Worm (Caenorhabditis elegans) whole organism, early embryonic: ENCODE data around the gene ckb-4.

Source experiments
- B0310.2 ChIP-seq: sonication (generic microtip); optimal IDR thresholded peaks from 2 replicates; lab custom pipeline; 2016; ENCODE audit warnings: mild to moderate bottlenecking, missing genetic modification characterization, missing compliant biosample characterization
- aly-1 ChIP-seq: sonication (generic microtip); optimal IDR thresholded peaks from 2 replicates; lab custom pipeline; 2016; ENCODE audit warnings: missing genetic modification characterization, missing compliant biosample characterization
- ama-1 ChIP-seq: fragments of 150-350 bp; optimal IDR thresholded peaks from 2 replicates; lab custom pipeline; 2014
- ceh-13 ChIP-seq: fragments of 200-800 bp; sonication (Bioruptor generic); optimal IDR thresholded peaks from 2 replicates; lab custom pipeline; 2018; ENCODE audit warnings: mild to moderate bottlenecking, missing genetic modification characterization, missing compliant biosample characterization
- ceh-36 ChIP-seq: sonication (generic microtip); optimal IDR thresholded peaks from 2 replicates; lab custom pipeline; 2016; ENCODE audit warnings: missing genetic modification characterization, inconsistent platforms, missing compliant biosample characterization
- flt-1 ChIP-seq: fragments of 200-800 bp; sonication (Bioruptor generic); IDR thresholded peaks from 2 replicates; pipeline ENCODE4 v1.3.6; 2022; ENCODE audit warnings: missing genetic modification characterization, missing compliant biosample characterization
- hmg-4 ChIP-seq: fragments of 200-800 bp; sonication (Bioruptor generic); optimal IDR thresholded peaks from 2 replicates; lab custom pipeline; 2018; ENCODE audit warnings: mild to moderate bottlenecking, missing genetic modification characterization, missing compliant biosample characterization
- hnd-1 ChIP-seq: sonication (generic microtip); optimal IDR thresholded peaks from 2 replicates; lab custom pipeline; 2016; ENCODE audit warnings: missing genetic modification characterization, missing compliant biosample characterization
- scrt-1 ChIP-seq: fragments of 200-800 bp; sonication (Bioruptor generic); IDR thresholded peaks from 2 replicates; pipeline ENCODE4 v1.3.6; 2022; ENCODE audit warnings: missing genetic modification characterization, missing compliant biosample characterization
- sea-1 ChIP-seq: fragments of 200-800 bp; sonication (Bioruptor generic); conservative IDR thresholded peaks from 2 replicates; pipeline ENCODE4 v1.3.6; 2022; ENCODE audit warnings: missing genetic modification characterization, missing compliant biosample characterization
- tbx-37 ChIP-seq: fragments of 200-800 bp; sonication (Bioruptor generic); conservative IDR thresholded peaks from 2 replicates; pipeline ENCODE4 v1.3.6; 2022; ENCODE audit warnings: missing genetic modification reagents, missing genetic modification characterization, missing compliant biosample characterization
- tra-4 ChIP-seq: sonication (generic microtip); optimal IDR thresholded peaks from 2 replicates; lab custom pipeline; 2017; ENCODE audit warnings: missing genetic modification characterization, missing compliant biosample characterization

DNA sequence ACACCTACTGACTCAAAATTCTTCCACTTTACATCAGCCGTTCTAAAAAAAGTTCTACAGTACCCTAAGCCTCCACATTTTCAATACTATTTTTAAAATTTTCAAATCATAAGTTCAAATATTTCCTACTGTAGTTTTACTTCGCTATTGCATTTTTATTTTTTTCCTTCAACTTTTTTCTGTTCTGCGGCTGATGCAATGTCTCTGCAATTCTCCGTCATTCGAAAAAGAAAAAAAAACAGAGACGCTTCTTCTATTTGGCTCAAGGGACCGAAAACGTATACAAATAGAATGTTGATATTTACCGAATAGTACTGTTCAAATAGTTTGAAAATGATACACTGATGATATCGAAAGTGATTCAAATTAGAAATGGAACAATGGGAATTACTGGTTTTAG is 29.1 kb upstream of the ckb-4 start:
- TF ChIP-seq ama-1 (no peak), hmg-4 (GFP tag; lab: Kevin White, UChicago) (no peak), B0310.2 (tag; lab: Kevin White, UChicago) (no peak), flt-1 (GFP tag; lab: Robert Waterston, UW) (no peak), aly-1 (no peak), ceh-36 (tag; lab: Kevin White, UChicago) (no peak), sea-1 (GFP tag; lab: Robert Waterston, UW) (no peak), scrt-1 (no peak), tra-4 (tag; lab: Kevin White, UChicago) (no peak), tbx-37 (GFP tag; lab: Robert Waterston, UW) (no peak), hnd-1 (tag; lab: Kevin White, UChicago) (no peak), ceh-13 (GFP tag; lab: Kevin White, UChicago) (no peak)
